Worm (Caenorhabditis elegans) whole organism, late embryonic: ENCODE results near the gene oac-42.
"Not testable (repeated sequence)": the region's sequence is repeated elsewhere in the genome, so short reads cannot be mapped to it uniquely, and the experiment has no call there.

Experiments used
- K02D7.2 ChIP-seq: sonication (generic microtip); optimal IDR thresholded peaks from 2 replicates; lab custom pipeline; 2017; ENCODE audit warnings: mild to moderate bottlenecking, missing genetic modification characterization, missing compliant biosample characterization
- Y22D7AL.16 ChIP-seq: sonication (generic microtip); optimal IDR thresholded peaks from 2 replicates; lab custom pipeline; 2016; ENCODE audit warnings: missing genetic modification characterization, missing compliant biosample characterization
- ahr-1 ChIP-seq: sonication (generic microtip); optimal IDR thresholded peaks from 2 replicates; lab custom pipeline; 2016; ENCODE audit warnings: missing genetic modification characterization, missing compliant biosample characterization
- ama-1 ChIP-seq: fragments of 150-350 bp; optimal IDR thresholded peaks from 2 replicates; lab custom pipeline; 2014
- ceh-14 ChIP-seq: sonication (generic microtip); optimal IDR thresholded peaks from 2 replicates; lab custom pipeline; 2016; ENCODE audit warnings: missing genotype, missing genetic modification characterization, missing compliant biosample characterization
- ceh-18 ChIP-seq: sonication (generic microtip); optimal IDR thresholded peaks from 2 replicates; lab custom pipeline; 2016; ENCODE audit warnings: missing genetic modification characterization, missing compliant biosample characterization
- ceh-24 ChIP-seq: sonication (generic microtip); optimal IDR thresholded peaks from 2 replicates; lab custom pipeline; 2016; ENCODE audit warnings: mild to moderate bottlenecking, missing genetic modification characterization, missing compliant biosample characterization
- ceh-30 ChIP-seq: fragments of 150-350 bp; optimal IDR thresholded peaks from 2 replicates; lab custom pipeline; 2014; ENCODE audit warnings: missing biosample characterization, missing genetic modification characterization
- ceh-31 ChIP-seq: sonication (generic microtip); optimal IDR thresholded peaks from 2 replicates; lab custom pipeline; 2016; ENCODE audit warnings: missing genetic modification characterization, missing compliant biosample characterization
- ceh-34 ChIP-seq: sonication (generic microtip); optimal IDR thresholded peaks from 2 replicates; lab custom pipeline; 2016; ENCODE audit warnings: mild to moderate bottlenecking, missing genetic modification characterization, missing compliant biosample characterization
- ceh-6 ChIP-seq: fragments of 200-800 bp; sonication (Bioruptor generic); optimal IDR thresholded peaks from 2 replicates; lab custom pipeline; 2018; ENCODE audit warnings: mild to moderate bottlenecking, missing genetic modification characterization, missing compliant biosample characterization
- ceh-9 ChIP-seq: sonication (generic microtip); optimal IDR thresholded peaks from 2 replicates; lab custom pipeline; 2016; ENCODE audit warnings: mild to moderate bottlenecking, missing genetic modification characterization, inconsistent platforms, missing compliant biosample characterization
- che-1 ChIP-seq: sonication (generic microtip); optimal IDR thresholded peaks from 2 replicates; lab custom pipeline; 2016; ENCODE audit warnings: mild to moderate bottlenecking, missing genetic modification characterization, missing compliant biosample characterization
- dmd-4 ChIP-seq: sonication (generic microtip); optimal IDR thresholded peaks from 2 replicates; lab custom pipeline; 2016; ENCODE audit warnings: borderline replicate concordance, missing genetic modification characterization, missing compliant biosample characterization
- dve-1 ChIP-seq: sonication (generic microtip); optimal IDR thresholded peaks from 2 replicates; lab custom pipeline; 2017; ENCODE audit warnings: antibody characterized with exemption, mild to moderate bottlenecking, missing genetic modification characterization, missing compliant biosample characterization
- elt-2 ChIP-seq: sonication (generic microtip); optimal IDR thresholded peaks from 2 replicates; lab custom pipeline; 2016; ENCODE audit warnings: missing genetic modification reagents, missing genetic modification characterization, missing compliant biosample characterization
- elt-4 ChIP-seq: sonication (generic microtip); optimal IDR thresholded peaks from 2 replicates; lab custom pipeline; 2016; ENCODE audit warnings: missing genetic modification characterization, missing compliant biosample characterization
- ets-4 ChIP-seq: sonication (generic microtip); optimal IDR thresholded peaks from 2 replicates; lab custom pipeline; 2016; ENCODE audit warnings: missing genetic modification characterization, missing compliant biosample characterization
- fkh-10 ChIP-seq: fragments of 150-350 bp; optimal IDR thresholded peaks from 2 replicates; lab custom pipeline; 2014; ENCODE audit warnings: missing biosample characterization, missing genetic modification reagents, missing genetic modification characterization
- fkh-6 ChIP-seq: sonication (generic microtip); optimal IDR thresholded peaks from 2 replicates; lab custom pipeline; 2016; ENCODE audit warnings: missing genetic modification characterization, missing compliant biosample characterization
- gmeb-2 ChIP-seq: sonication (generic microtip); optimal IDR thresholded peaks from 2 replicates; lab custom pipeline; 2016; ENCODE audit warnings: missing genetic modification characterization, inconsistent platforms, missing compliant biosample characterization
- hlh-13 ChIP-seq: fragments of 200-800 bp; sonication (Bioruptor generic); optimal IDR thresholded peaks from 2 replicates; lab custom pipeline; 2018; ENCODE audit warnings: mild to moderate bottlenecking, missing genetic modification characterization, missing compliant biosample characterization
- hlh-15 ChIP-seq: sonication (generic microtip); optimal IDR thresholded peaks from 2 replicates; lab custom pipeline; 2016; ENCODE audit warnings: missing genetic modification characterization, missing compliant biosample characterization
- hlh-30 ChIP-seq: sonication (generic microtip); optimal IDR thresholded peaks from 2 replicates; lab custom pipeline; 2017; ENCODE audit warnings: antibody characterized with exemption, missing genetic modification characterization, missing compliant biosample characterization; ENCODE audit not compliant: insufficient read depth
- hlh-8 ChIP-seq: sonication (generic microtip); optimal IDR thresholded peaks from 2 replicates; lab custom pipeline; 2016; ENCODE audit warnings: missing genotype, missing genetic modification characterization, missing compliant biosample characterization
- madf-2 ChIP-seq: sonication (generic microtip); optimal IDR thresholded peaks from 2 replicates; lab custom pipeline; 2017; ENCODE audit warnings: missing genetic modification characterization, missing compliant biosample characterization
- nfya-1 ChIP-seq: sonication (generic microtip); optimal IDR thresholded peaks from 2 replicates; lab custom pipeline; 2017; ENCODE audit warnings: missing genetic modification characterization, mild to moderate bottlenecking, missing compliant biosample characterization, antibody characterized with exemption, moderate library complexity
- nhr-11 ChIP-seq: fragments of 150-350 bp; optimal IDR thresholded peaks from 2 replicates; lab custom pipeline; 2014; ENCODE audit warnings: missing biosample characterization, missing genetic modification characterization
- nhr-232 ChIP-seq: sonication (generic microtip); optimal IDR thresholded peaks from 2 replicates; lab custom pipeline; 2016; ENCODE audit warnings: missing genetic modification characterization, missing compliant biosample characterization
- npax-4 ChIP-seq: sonication (generic microtip); optimal IDR thresholded peaks from 2 replicates; lab custom pipeline; 2016; ENCODE audit warnings: missing genetic modification characterization, missing compliant biosample characterization
- pat-9 ChIP-seq: fragments of 200-800 bp; sonication (Bioruptor generic); optimal IDR thresholded peaks from 2 replicates; lab custom pipeline; 2018; ENCODE audit warnings: mild to moderate bottlenecking, missing genetic modification characterization, moderate library complexity, missing compliant biosample characterization
- pha-4 ChIP-seq: fragments of 150-350 bp; optimal IDR thresholded peaks from 2 replicates; lab custom pipeline; 2018; ENCODE audit warnings: missing biosample characterization, missing genetic modification reagents, missing genetic modification characterization
- rnt-1 ChIP-seq: sonication (generic microtip); optimal IDR thresholded peaks from 2 replicates; lab custom pipeline; 2016; ENCODE audit warnings: missing genetic modification characterization, missing compliant biosample characterization
- sox-2 ChIP-seq: fragments of 200-800 bp; sonication (Bioruptor generic); IDR thresholded peaks from 2 replicates; pipeline ENCODE4 v1.3.6; 2022; ENCODE audit warnings: missing genetic modification reagents, missing genetic modification characterization, missing compliant biosample characterization
- sox-4 ChIP-seq: sonication (generic microtip); optimal IDR thresholded peaks from 2 replicates; lab custom pipeline; 2017; ENCODE audit warnings: mild to moderate bottlenecking, missing genetic modification characterization, inconsistent platforms, missing compliant biosample characterization
- syd-9 ChIP-seq: sonication (generic microtip); optimal IDR thresholded peaks from 2 replicates; lab custom pipeline; 2016; ENCODE audit warnings: mild to moderate bottlenecking, missing genetic modification characterization, moderate library complexity, missing compliant biosample characterization
- tbx-7 ChIP-seq: sonication (generic microtip); optimal IDR thresholded peaks from 2 replicates; lab custom pipeline; 2016; ENCODE audit warnings: missing genotype, missing genetic modification characterization, missing compliant biosample characterization
- ttx-3 ChIP-seq: sonication (generic microtip); optimal IDR thresholded peaks from 2 replicates; lab custom pipeline; 2016; ENCODE audit warnings: missing genetic modification reagents, missing genetic modification characterization, missing compliant biosample characterization
- unc-3 ChIP-seq, 2 experiments: fragments of 200-800 bp in 1 of 2; sonication (Bioruptor generic) in 1 of 2; sonication (generic microtip) in 1 of 2; conservative IDR thresholded peaks in 1 of 2; optimal IDR thresholded peaks in 1 of 2; 2 replicates each; pipeline versions ENCODE4 v1.3.6 to Lab custom; 2016 to 2022; ENCODE audit warnings: missing compliant biosample characterization in 2 of 2, missing genetic modification characterization in 2 of 2, missing genetic modification reagents in 1 of 2
- unc-42 ChIP-seq: sonication (generic microtip); optimal IDR thresholded peaks from 2 replicates; lab custom pipeline; 2016; ENCODE audit warnings: missing genotype, missing genetic modification characterization, missing compliant biosample characterization
- unc-86 ChIP-seq: sonication (generic microtip); optimal IDR thresholded peaks from 2 replicates; lab custom pipeline; 2016; ENCODE audit warnings: missing genetic modification characterization, missing compliant biosample characterization
- zip-5 ChIP-seq: sonication (generic microtip); optimal IDR thresholded peaks from 2 replicates; lab custom pipeline; 2016; ENCODE audit warnings: missing genetic modification characterization, missing compliant biosample characterization
- ztf-16 ChIP-seq: sonication (generic microtip); optimal IDR thresholded peaks from 2 replicates; lab custom pipeline; 2017; ENCODE audit warnings: missing genetic modification characterization, missing compliant biosample characterization

oac-42 gene

ce11 chrV:15884698-15885097 is at the start of gene oac-42:
oac-42 (minus strand) TSS chrV:15884798.
- TF ChIP-seq syd-9 (no peak), ahr-1 (tag; lab: Kevin White, UChicago) (no peak), ceh-14 (tag; lab: Kevin White, UChicago) (no peak), tbx-7 (no peak), ama-1 (no peak), nfya-1 (no peak), nhr-232 (no peak), madf-2 (tag; lab: Kevin White, UChicago) (no peak), unc-86 (tag; lab: Kevin White, UChicago) (no peak), hlh-30 (no peak), dmd-4 (no peak), dve-1 (tag; lab: Kevin White, UChicago) (no peak)

- TF ChIP-seq unc-86 (tag; lab: Kevin White, UChicago): no peak
Observed at ce11 chrV:15932390-15932789, 47.8 kb upstream of the oac-42 start, which contains the start of gene srw-26. srw-26 (minus strand) TSS chrV:15932490.

ce11 chrV:15929882-15930281 is 45.3 kb upstream of the oac-42 start, which contains the start of gene srbc-77:
srbc-77 (plus strand) TSS chrV:15930182.
- not testable (repeated sequence) for TF ChIP-seq nhr-11 (tag; lab: Kevin White, UChicago); ttx-3 (tag; lab: Kevin White, UChicago); pat-9

- TF ChIP-seq ceh-24 (no peak), ceh-6 (GFP tag; lab: Kevin White, UChicago) (no peak), ceh-14 (tag; lab: Kevin White, UChicago) (no peak), ceh-18 (tag; lab: Kevin White, UChicago) (no peak), ztf-16 (tag; lab: Kevin White, UChicago) (no peak), elt-2 (tag; lab: Kevin White, UChicago) (no peak), ets-4 (no peak), zip-5 (tag; lab: Kevin White, UChicago) (no peak)
Observed at ce11 chrV:15928325-15928724, 43.7 kb upstream of the oac-42 start, which contains the start of gene pzf-1. pzf-1 (minus strand) TSS chrV:15928425.

ce11 chrV:15924307-15924706 is 39.7 kb upstream of the oac-42 start, which contains the start of gene nhr-108:
nhr-108 (minus strand) TSS chrV:15924472.
- TF ChIP-seq nhr-232: no peak
- no peak for TF ChIP-seq dve-1 (tag; lab: Kevin White, UChicago)
- TF ChIP-seq rnt-1 (tag; lab: Kevin White, UChicago): no peak
- no peak for TF ChIP-seq fkh-10
- no peak for TF ChIP-seq sox-2
- TF ChIP-seq hlh-13 (GFP tag; lab: Kevin White, UChicago): no peak
- no peak for TF ChIP-seq ceh-34 (tag; lab: Kevin White, UChicago)
- TF ChIP-seq hlh-15: no peak
- TF ChIP-seq Y22D7AL.16: no peak
- TF ChIP-seq ceh-31 (tag; lab: Kevin White, UChicago): no peak
- TF ChIP-seq ztf-16 (tag; lab: Kevin White, UChicago): no peak
- TF ChIP-seq ttx-3 (tag; lab: Kevin White, UChicago): no peak
- no peak for TF ChIP-seq pha-4 (tag; lab: Kevin White, UChicago)
- TF ChIP-seq nhr-11 (tag; lab: Kevin White, UChicago): no peak
- TF ChIP-seq ceh-30 (tag; lab: Kevin White, UChicago): no peak
- TF ChIP-seq sox-4: no peak
- no peak for TF ChIP-seq hlh-30
- TF ChIP-seq madf-2 (tag; lab: Kevin White, UChicago): no peak
- TF ChIP-seq gmeb-2 (tag; lab: Kevin White, UChicago): no peak

ce11 chrV:15922979-15923378 is 38.4 kb upstream of the oac-42 start, which contains the start of gene F35E8.13:
F35E8.13 (plus strand) TSS chrV:15923279.
- TF ChIP-seq unc-42 (tag; lab: Kevin White, UChicago): no peak
- no peak for TF ChIP-seq fkh-6 (tag; lab: Kevin White, UChicago)
- no peak for TF ChIP-seq elt-4 (tag; lab: Kevin White, UChicago)
- no peak for TF ChIP-seq unc-86 (tag; lab: Kevin White, UChicago)
- no peak for TF ChIP-seq K02D7.2 (tag; lab: Kevin White, UChicago)
- TF ChIP-seq che-1 (tag; lab: Kevin White, UChicago): no peak
- no peak for TF ChIP-seq ceh-9 (tag; lab: Kevin White, UChicago)
- TF ChIP-seq elt-2 (tag; lab: Kevin White, UChicago): no peak
- no peak for TF ChIP-seq npax-4 (tag; lab: Kevin White, UChicago)
- no peak for TF ChIP-seq hlh-8 (tag; lab: Kevin White, UChicago)
- TF ChIP-seq ama-1: no peak
- no peak for TF ChIP-seq unc-3 (GFP tag; conservative IDR thresholded peaks at IDR 0.05; lab: Robert Waterston, UW)
- no peak for TF ChIP-seq unc-3 (tag; optimal IDR thresholded peaks at IDR 0.05; lab: Kevin White, UChicago)
- no peak for TF ChIP-seq pat-9
